Worm (Caenorhabditis elegans) whole organism, L1 larva: ENCODE data around the gene rskd-1.

Experiments
- C34B4.2 ChIP-seq: sonication (generic microtip); optimal IDR thresholded peaks from 2 replicates; lab custom pipeline; 2017; ENCODE audit warnings: mild to moderate bottlenecking, missing genetic modification characterization, missing compliant biosample characterization
- F16B12.6 ChIP-seq: fragments of 150-350 bp; optimal IDR thresholded peaks from 2 replicates; lab custom pipeline; 2014; ENCODE audit warnings: missing biosample characterization, missing genetic modification characterization
- Y116A8C.19 ChIP-seq: sonication (generic microtip); optimal IDR thresholded peaks from 2 replicates; lab custom pipeline; 2016; ENCODE audit warnings: missing compliant biosample characterization, missing genetic modification characterization, borderline replicate concordance
- aha-1 ChIP-seq: fragments of 150-350 bp; optimal IDR thresholded peaks from 2 replicates; lab custom pipeline; 2014; ENCODE audit warnings: missing biosample characterization, missing genetic modification characterization
- aly-2 ChIP-seq: fragments of 150-350 bp; optimal IDR thresholded peaks from 2 replicates; lab custom pipeline; 2014; ENCODE audit warnings: missing biosample characterization, missing genetic modification characterization
- ceh-63 ChIP-seq: fragments of 200-800 bp; sonication (Bioruptor generic); optimal IDR thresholded peaks from 2 replicates; lab custom pipeline; 2018; ENCODE audit warnings: mild to moderate bottlenecking, missing genetic modification characterization, missing compliant biosample characterization
- dsc-1 ChIP-seq: sonication (generic microtip); optimal IDR thresholded peaks from 2 replicates; lab custom pipeline; 2016; ENCODE audit warnings: mild to moderate bottlenecking, missing genetic modification characterization, missing compliant biosample characterization
- efl-1 ChIP-seq, 4 experiments: fragments of 150-350 bp; optimal IDR thresholded peaks in 3 of 4; peaks in 1 of 4; 1 replicate in 1 of 4; 2 replicates in 3 of 4; lab custom pipeline; 2014; ENCODE audit warnings: missing biosample characterization in 2 of 4, missing genetic modification characterization in 2 of 4, missing genetic modification reagents in 2 of 4
- egl-27 ChIP-seq, 2 experiments: fragments of 150-350 bp in 1 of 2; sonication (generic microtip); optimal IDR thresholded peaks; 3 replicates each; lab custom pipeline; 2017 to 2018; ENCODE audit warnings: missing biosample characterization in 2 of 2, missing genetic modification characterization in 2 of 2, missing genetic modification reagents in 2 of 2
- elt-3 ChIP-seq, 6 experiments: fragments of 150-350 bp in 1 of 6; sonication (generic microtip); optimal IDR thresholded peaks; 2 replicates each; lab custom pipeline; 2017 to 2018; ENCODE audit warnings: missing biosample characterization in 6 of 6, missing genetic modification characterization in 6 of 6, inconsistent platforms in 1 of 6
- ets-5 ChIP-seq: fragments of 200-800 bp; sonication (Bioruptor generic); IDR thresholded peaks from 2 replicates; pipeline ENCODE4 v1.3.6; 2022; ENCODE audit warnings: missing genetic modification characterization, missing compliant biosample characterization
- fkh-10 ChIP-seq: sonication (generic microtip); optimal IDR thresholded peaks from 2 replicates; lab custom pipeline; 2017; ENCODE audit warnings: missing biosample characterization, missing genetic modification reagents, missing genetic modification characterization
- hlh-4 ChIP-seq: sonication (generic microtip); optimal IDR thresholded peaks from 2 replicates; lab custom pipeline; 2016; ENCODE audit warnings: mild to moderate bottlenecking, missing genetic modification characterization, missing compliant biosample characterization
- irx-1 ChIP-seq: sonication (generic microtip); optimal IDR thresholded peaks from 2 replicates; lab custom pipeline; 2016; ENCODE audit warnings: missing genetic modification characterization, missing compliant biosample characterization
- isw-1 ChIP-seq: fragments of 200-800 bp; sonication (Bioruptor generic); IDR thresholded peaks from 2 replicates; pipeline ENCODE4 v1.3.6; 2022; ENCODE audit warnings: missing genetic modification characterization, missing compliant biosample characterization
- lin-14 ChIP-seq: fragments of 200-800 bp; sonication (Bioruptor generic); optimal IDR thresholded peaks from 2 replicates; lab custom pipeline; 2018; ENCODE audit warnings: mild to moderate bottlenecking, missing genetic modification characterization, moderate library complexity, missing compliant biosample characterization
- lin-15B ChIP-seq: fragments of 150-350 bp; sonication (generic microtip); optimal IDR thresholded peaks from 3 replicates; lab custom pipeline; 2014; ENCODE audit warnings: missing biosample characterization, missing genetic modification characterization
- lsy-2 ChIP-seq, 2 experiments: fragments of 150-350 bp; optimal IDR thresholded peaks; 2 replicates each; lab custom pipeline; 2014; ENCODE audit warnings: missing biosample characterization in 2 of 2, missing genetic modification characterization in 2 of 2
- mab-9 ChIP-seq: fragments of 200-800 bp; sonication (Bioruptor generic); IDR thresholded peaks from 2 replicates; pipeline ENCODE4 v1.3.6; 2022; ENCODE audit warnings: missing genetic modification reagents, missing genetic modification characterization, missing compliant biosample characterization
- nhr-20 ChIP-seq: sonication (generic microtip); optimal IDR thresholded peaks from 2 replicates; lab custom pipeline; 2016; ENCODE audit warnings: mild to moderate bottlenecking, missing genetic modification characterization, missing compliant biosample characterization
- nhr-28 ChIP-seq: fragments of 150-350 bp; optimal IDR thresholded peaks from 2 replicates; lab custom pipeline; 2014; ENCODE audit warnings: missing biosample characterization, missing genetic modification characterization
- nhr-47 ChIP-seq: sonication (generic microtip); optimal IDR thresholded peaks from 2 replicates; lab custom pipeline; 2016; ENCODE audit warnings: mild to moderate bottlenecking, missing genetic modification characterization, moderate library complexity, missing compliant biosample characterization
- nhr-85 ChIP-seq: sonication (generic microtip); peaks from one replicate; lab custom pipeline; 2016; ENCODE audit warnings: missing genetic modification characterization, inconsistent platforms, missing compliant biosample characterization
- pag-3 ChIP-seq: sonication (generic microtip); optimal IDR thresholded peaks from 2 replicates; lab custom pipeline; 2017; ENCODE audit warnings: missing genetic modification characterization, mild to moderate bottlenecking, missing compliant biosample characterization, antibody characterized with exemption, borderline replicate concordance; ENCODE audit not compliant: insufficient read depth
- snpc-4 ChIP-seq: fragments of 150-350 bp; optimal IDR thresholded peaks from 2 replicates; lab custom pipeline; 2014; ENCODE audit warnings: missing biosample characterization, missing genetic modification characterization
- snu-23 ChIP-seq: sonication (generic microtip); optimal IDR thresholded peaks from 2 replicates; lab custom pipeline; 2016; ENCODE audit warnings: missing genetic modification characterization, missing compliant biosample characterization
- sup-37 ChIP-seq: fragments of 200-800 bp; sonication (Bioruptor generic); optimal IDR thresholded peaks from 2 replicates; lab custom pipeline; 2018; ENCODE audit warnings: mild to moderate bottlenecking, missing genetic modification characterization, missing compliant biosample characterization
- unc-86 ChIP-seq: sonication (generic microtip); optimal IDR thresholded peaks from 2 replicates; lab custom pipeline; 2016; ENCODE audit warnings: missing genetic modification characterization, missing compliant biosample characterization
- unc-98 ChIP-seq: fragments of 200-800 bp; sonication (Bioruptor generic); IDR thresholded peaks from 2 replicates; pipeline ENCODE4 v1.3.6; 2022; ENCODE audit warnings: missing genetic modification characterization, missing compliant biosample characterization
- vab-15 ChIP-seq: sonication (generic microtip); optimal IDR thresholded peaks from 2 replicates; lab custom pipeline; 2017; ENCODE audit warnings: missing genotype, mild to moderate bottlenecking, missing genetic modification characterization, missing compliant biosample characterization
- zag-1 ChIP-seq: fragments of 150-350 bp; optimal IDR thresholded peaks from 2 replicates; lab custom pipeline; 2014; ENCODE audit warnings: missing biosample characterization, missing genetic modification characterization
- ztf-4 ChIP-seq: fragments of 150-350 bp; optimal IDR thresholded peaks from 2 replicates; lab custom pipeline; 2014; ENCODE audit warnings: missing biosample characterization, missing genetic modification characterization

rskd-1 gene

ce11 chrV:12317080-12317479 lies 28.7 kb upstream of the rskd-1 start, which contains the start of gene R04F11.3:
Gene R04F11.3, minus strand, starts transcription at chrV:12317180.
- TF ChIP-seq dsc-1 (tag; lab: Kevin White, UChicago) (no peak), snu-23 (no peak)

- TF ChIP-seq nhr-85 (tag; lab: Kevin White, UChicago) (no peak), aly-2 (tag; lab: Kevin White, UChicago) (no peak), lin-15B (no peak), nhr-28 (tag; lab: Kevin White, UChicago) (no peak), ceh-63 (GFP tag; lab: Kevin White, UChicago) (no peak), egl-27 (tag; optimal IDR thresholded peaks at IDR 0.05; lab: Kevin White, UChicago) (no peak), ztf-4 (no peak), efl-1 (optimal IDR thresholded peaks at IDR 0.05; lab: Kevin White, UChicago) (no peak), efl-1 (GFP tag; optimal IDR thresholded peaks at IDR 0.05 in 1 of 2; lab: Kevin White, UChicago) (no peak), isw-1 (GFP tag; lab: Robert Waterston, UW) (no peak), snu-23 (no peak), Y116A8C.19 (tag; lab: Kevin White, UChicago) (no peak), snpc-4 (tag; lab: Kevin White, UChicago) (no peak), mab-9 (no peak), unc-86 (tag; lab: Kevin White, UChicago) (no peak), irx-1 (tag; lab: Kevin White, UChicago) (no peak), elt-3 (tag; optimal IDR thresholded peaks at IDR 0.05; lab: Kevin White, UChicago) (no peak), sup-37 (GFP tag; lab: Kevin White, UChicago) (no peak), hlh-4 (no peak), F16B12.6 (no peak)
Observed at ce11 chrV:12316076-12316475, 27.7 kb upstream of the rskd-1 start.

ce11 chrV:12314413-12314812 lies 26.0 kb upstream of the rskd-1 start:
- TF ChIP-seq pag-3 (tag; lab: Kevin White, UChicago) (no peak), fkh-10 (GFP tag; lab: Kevin White, UChicago) (peak; percentile 44), lin-14 (GFP tag; lab: Kevin White, UChicago) (peak; percentile 75), lsy-2 (tag; optimal IDR thresholded peaks at IDR 0.05; lab: Kevin White, UChicago) (peak in 1 of 2 experiments; percentile 33)

- TF ChIP-seq aha-1 (no peak), C34B4.2 (no peak), nhr-20 (tag; lab: Kevin White, UChicago) (no peak), ets-5 (GFP tag; lab: Robert Waterston, UW) (no peak), nhr-47 (tag; lab: Kevin White, UChicago) (no peak), zag-1 (tag; lab: Kevin White, UChicago) (no peak), unc-98 (no peak)
Observed at ce11 chrV:12310256-12310655, 21.8 kb upstream of the rskd-1 start, which contains the start of gene hpo-30. Gene hpo-30, minus strand, starts transcription at chrV:12310356.

- TF ChIP-seq lsy-2 (tag; optimal IDR thresholded peaks at IDR 0.05; lab: Kevin White, UChicago) (peak in 1 of 2 experiments; percentile 15), vab-15 (tag; lab: Kevin White, UChicago) (no peak), aly-2 (tag; lab: Kevin White, UChicago) (peak; percentile 69)
Observed at ce11 chrV:12307011-12307540, 18.7 kb upstream of the rskd-1 start, which contains the start of gene srg-45. Gene srg-45, plus strand, starts transcription at chrV:12307490.

- no peak for TF ChIP-seq hlh-4
- TF ChIP-seq efl-1 (optimal IDR thresholded peaks at IDR 0.05; lab: Kevin White, UChicago): no peak
- peak in 1 of 2 experiments; percentile 94 for TF ChIP-seq efl-1 (GFP tag; optimal IDR thresholded peaks at IDR 0.05 in 1 of 2; lab: Kevin White, UChicago)
- TF ChIP-seq dsc-1 (tag; lab: Kevin White, UChicago): no peak
- TF ChIP-seq, all 84 proteins: peak for 1
Observed at ce11 chrV:12305677-12306076, 17.3 kb upstream of the rskd-1 start.
